Fruit fly (Drosophila melanogaster): Measurements from ENCODE around the gene Pmvk.

The Pmvk gene

dm6 chr2L:19576299-19576971, 3.7 kb downstream of the Pmvk start (continued):
- no peak for TF ChIP-seq nmo (GFP tag; optimal IDR thresholded peaks at IDR 0.05)
- TF ChIP-seq ssp (GFP tag; IDR thresholded peaks at IDR 0.05), result no peak
- TF ChIP-seq CG4404 (GFP tag; IDR thresholded peaks at IDR 0.05), result no peak
- no peak for TF ChIP-seq esg (GFP tag; conservative IDR thresholded peaks at IDR 0.05)
- TF ChIP-seq CG1602 (GFP tag; optimal IDR thresholded peaks at IDR 0.05), result no peak
- TF ChIP-seq lmd (GFP tag; IDR thresholded peaks at IDR 0.05), result no peak
- peak in 1 of 2 experiments; percentile 1 for TF ChIP-seq bsh (GFP tag; optimal IDR thresholded peaks at IDR 0.05)
- TF ChIP-seq so (GFP tag; IDR thresholded peaks at IDR 0.05), result no peak
- TF ChIP-seq Trl (optimal IDR thresholded peaks at IDR 0.05), result peak; percentile 48 to 77
- TF ChIP-seq Trl (GFP tag; optimal IDR thresholded peaks at IDR 0.05), result no peak
- TF ChIP-seq tgo (GFP tag; IDR thresholded peaks at IDR 0.05), result no peak
- TF ChIP-seq gcm2 (GFP tag; optimal IDR thresholded peaks at IDR 0.05), result no peak
- TF ChIP-seq CG7556 (GFP tag; optimal IDR thresholded peaks at IDR 0.05), result no peak
- TF ChIP-seq insv (GFP tag; optimal IDR thresholded peaks at IDR 0.05), result no peak
- peak; percentile 93 for TF ChIP-seq CG15479 (GFP tag; optimal IDR thresholded peaks at IDR 0.05)
- no peak for TF ChIP-seq CG10565 (GFP tag; optimal IDR thresholded peaks at IDR 0.05)
- no peak for TF ChIP-seq jigr1 (GFP tag; IDR thresholded peaks at IDR 0.05)
- TF ChIP-seq jumu (GFP tag; optimal IDR thresholded peaks at IDR 0.05), result no peak
- peak; percentile 68 for TF ChIP-seq CG32767 (GFP tag; IDR thresholded peaks at IDR 0.05)
- no peak for TF ChIP-seq CG2712 (tag; optimal IDR thresholded peaks at IDR 0.05)
- TF ChIP-seq CG2678 (tag; optimal IDR thresholded peaks at IDR 0.05), result no peak
- no peak for TF ChIP-seq CG9932 (GFP tag; IDR thresholded peaks at IDR 0.05)
- no peak for TF ChIP-seq CG11696 (GFP tag; IDR thresholded peaks at IDR 0.05)
- TF ChIP-seq Fer3 (tag; optimal IDR thresholded peaks at IDR 0.05), result no peak
- no peak for TF ChIP-seq ara (GFP tag; IDR thresholded peaks at IDR 0.05)
- TF ChIP-seq Sin3A (optimal IDR thresholded peaks at IDR 0.05), result no peak
- no peak for TF ChIP-seq CkIIα-i1 (GFP tag; IDR thresholded peaks at IDR 0.05)
- TF ChIP-seq usp (GFP tag; optimal IDR thresholded peaks at IDR 0.05), result no peak
- TF ChIP-seq CG10267 (tag; optimal IDR thresholded peaks at IDR 0.05), result no peak
- no peak for TF ChIP-seq sna (GFP tag; IDR thresholded peaks at IDR 0.05; ENCODE audit: partially characterized antibody)
- no peak for TF ChIP-seq pho (GFP tag; optimal IDR thresholded peaks at IDR 0.05)
- no peak for TF ChIP-seq CG2199 (GFP tag; IDR thresholded peaks at IDR 0.05)
- TF ChIP-seq CG33557 (GFP tag; optimal IDR thresholded peaks at IDR 0.05), result no peak
- no peak for TF ChIP-seq fd96Cb (tag; optimal IDR thresholded peaks at IDR 0.05)
- TF ChIP-seq Taf1 (GFP tag; IDR thresholded peaks at IDR 0.05), result no peak
- no peak for TF ChIP-seq Sry-δ (GFP tag; optimal IDR thresholded peaks at IDR 0.05)
- peak; percentile 11 for TF ChIP-seq CG12071 (GFP tag; optimal IDR thresholded peaks at IDR 0.05)
- TF ChIP-seq Fer2 (tag; optimal IDR thresholded peaks at IDR 0.05), result no peak
- peak; percentile 40 for TF ChIP-seq ac (GFP tag; optimal IDR thresholded peaks at IDR 0.05)
- no peak for TF ChIP-seq CG32532 (GFP tag; IDR thresholded peaks at IDR 0.05)
- TF ChIP-seq tin (GFP tag; optimal IDR thresholded peaks at IDR 0.05), result no peak
- no peak for TF ChIP-seq Atf-2 (GFP tag; optimal IDR thresholded peaks at IDR 0.05)
- no peak for TF ChIP-seq bowl (GFP tag; IDR thresholded peaks at IDR 0.05)
- no peak for TF ChIP-seq vvl (GFP tag; IDR thresholded peaks at IDR 0.05)
- TF ChIP-seq sens-2 (GFP tag; IDR thresholded peaks at IDR 0.05), result no peak
- TF ChIP-seq CG10462 (GFP tag; optimal IDR thresholded peaks at IDR 0.05), result no peak
- no peak for TF ChIP-seq Nf-YA (GFP tag; IDR thresholded peaks at IDR 0.05)
- peak in 1 of 2 experiments; percentile 91 for TF ChIP-seq Pdp1 (GFP tag; optimal IDR thresholded peaks at IDR 0.05)
- no peak for TF ChIP-seq CG14050 (GFP tag; IDR thresholded peaks at IDR 0.05)
- no peak for TF ChIP-seq CG11398 (GFP tag; optimal IDR thresholded peaks at IDR 0.05)
- no peak for TF ChIP-seq H2.0 (GFP tag; IDR thresholded peaks at IDR 0.05)
- no peak for TF ChIP-seq Drgx (GFP tag; IDR thresholded peaks at IDR 0.05)

All from whole organism, embryonic.